Worm (Caenorhabditis elegans) whole organism, L1 larva: ENCODE data around the gene F52G3.7.

ENCODE experiments used
- C04F5.9 ChIP-seq: sonication (generic microtip); optimal IDR thresholded peaks from 2 replicates; lab custom pipeline; 2016; ENCODE audit warnings: missing genetic modification characterization, missing compliant biosample characterization
- C16A3.4 ChIP-seq: fragments of 150-350 bp; optimal IDR thresholded peaks from 2 replicates; lab custom pipeline; 2014; ENCODE audit warnings: missing biosample characterization, missing genetic modification characterization
- F16B12.6 ChIP-seq: fragments of 150-350 bp; optimal IDR thresholded peaks from 2 replicates; lab custom pipeline; 2014; ENCODE audit warnings: missing biosample characterization, missing genetic modification characterization
- Y116A8C.19 ChIP-seq: sonication (generic microtip); optimal IDR thresholded peaks from 2 replicates; lab custom pipeline; 2016; ENCODE audit warnings: missing compliant biosample characterization, missing genetic modification characterization, borderline replicate concordance
- aha-1 ChIP-seq: fragments of 150-350 bp; optimal IDR thresholded peaks from 2 replicates; lab custom pipeline; 2014; ENCODE audit warnings: missing biosample characterization, missing genetic modification characterization
- aly-2 ChIP-seq: fragments of 150-350 bp; optimal IDR thresholded peaks from 2 replicates; lab custom pipeline; 2014; ENCODE audit warnings: missing biosample characterization, missing genetic modification characterization
- blmp-1 ChIP-seq: fragments of 150-350 bp; optimal IDR thresholded peaks from 2 replicates; lab custom pipeline; 2014; ENCODE audit warnings: missing biosample characterization, missing genetic modification characterization
- ceh-8 ChIP-seq: fragments of 200-800 bp; sonication (Bioruptor generic); optimal IDR thresholded peaks from 2 replicates; lab custom pipeline; 2018; ENCODE audit warnings: mild to moderate bottlenecking, missing genetic modification characterization, moderate library complexity, missing compliant biosample characterization
- ceh-82 ChIP-seq, 3 experiments: fragments of 150-350 bp in 1 of 3; sonication (generic microtip) in 2 of 3; optimal IDR thresholded peaks; 2 replicates each; lab custom pipeline; 2014 to 2017; ENCODE audit warnings: missing biosample characterization in 3 of 3, missing genetic modification characterization in 3 of 3
- dpl-1 ChIP-seq, 3 experiments: fragments of 150-350 bp in 2 of 3; sonication (generic microtip) in 1 of 3; optimal IDR thresholded peaks; 2 replicates each; lab custom pipeline; 2014 to 2017; ENCODE audit warnings: missing biosample characterization in 3 of 3, missing genetic modification characterization in 3 of 3, missing genetic modification reagents in 3 of 3
- dsc-1 ChIP-seq: sonication (generic microtip); optimal IDR thresholded peaks from 2 replicates; lab custom pipeline; 2016; ENCODE audit warnings: mild to moderate bottlenecking, missing genetic modification characterization, missing compliant biosample characterization
- efl-1 ChIP-seq, 4 experiments: fragments of 150-350 bp; optimal IDR thresholded peaks in 3 of 4; peaks in 1 of 4; 1 replicate in 1 of 4; 2 replicates in 3 of 4; lab custom pipeline; 2014; ENCODE audit warnings: missing biosample characterization in 2 of 4, missing genetic modification characterization in 2 of 4, missing genetic modification reagents in 2 of 4
- egl-13 ChIP-seq: sonication (generic microtip); optimal IDR thresholded peaks from 2 replicates; lab custom pipeline; 2016; ENCODE audit warnings: missing genotype, missing genetic modification reagents, missing genetic modification characterization, missing compliant biosample characterization
- elt-3 ChIP-seq, 6 experiments: fragments of 150-350 bp in 1 of 6; sonication (generic microtip); optimal IDR thresholded peaks; 2 replicates each; lab custom pipeline; 2017 to 2018; ENCODE audit warnings: missing biosample characterization in 6 of 6, missing genetic modification characterization in 6 of 6, inconsistent platforms in 1 of 6
- fkh-10 ChIP-seq: sonication (generic microtip); optimal IDR thresholded peaks from 2 replicates; lab custom pipeline; 2017; ENCODE audit warnings: missing biosample characterization, missing genetic modification reagents, missing genetic modification characterization
- fkh-4 ChIP-seq: sonication (generic microtip); optimal IDR thresholded peaks from 2 replicates; lab custom pipeline; 2016; ENCODE audit warnings: missing compliant biosample characterization, missing genetic modification characterization, borderline replicate concordance
- fos-1 ChIP-seq: fragments of 150-350 bp; optimal IDR thresholded peaks from 2 replicates; lab custom pipeline; 2014; ENCODE audit warnings: missing biosample characterization, missing genetic modification characterization
- grh-1 ChIP-seq: fragments of 200-800 bp; sonication (Bioruptor generic); IDR thresholded peaks from 2 replicates; pipeline ENCODE4 v1.3.6; 2022; ENCODE audit warnings: missing genetic modification reagents, missing genetic modification characterization, missing compliant biosample characterization
- hlh-17 ChIP-seq: fragments of 200-800 bp; sonication (Bioruptor generic); optimal IDR thresholded peaks from 2 replicates; lab custom pipeline; 2018; ENCODE audit warnings: missing genetic modification characterization, mild to moderate bottlenecking, missing compliant biosample characterization, moderate library complexity, borderline replicate concordance
- hlh-4 ChIP-seq: sonication (generic microtip); optimal IDR thresholded peaks from 2 replicates; lab custom pipeline; 2016; ENCODE audit warnings: mild to moderate bottlenecking, missing genetic modification characterization, missing compliant biosample characterization
- isw-1 ChIP-seq: fragments of 200-800 bp; sonication (Bioruptor generic); IDR thresholded peaks from 2 replicates; pipeline ENCODE4 v1.3.6; 2022; ENCODE audit warnings: missing genetic modification characterization, missing compliant biosample characterization
- lin-13 ChIP-seq: fragments of 150-350 bp; optimal IDR thresholded peaks from 2 replicates; lab custom pipeline; 2014; ENCODE audit warnings: missing biosample characterization, missing genetic modification reagents, missing genetic modification characterization
- lin-15B ChIP-seq: fragments of 150-350 bp; sonication (generic microtip); optimal IDR thresholded peaks from 3 replicates; lab custom pipeline; 2014; ENCODE audit warnings: missing biosample characterization, missing genetic modification characterization
- lin-35 ChIP-seq, 2 experiments: fragments of 150-350 bp; optimal IDR thresholded peaks; 2 replicates each; lab custom pipeline; 2014; ENCODE audit warnings: missing biosample characterization in 2 of 2, missing genetic modification characterization in 2 of 2, missing genetic modification reagents in 2 of 2
- lin-39 ChIP-seq: fragments of 150-350 bp; optimal IDR thresholded peaks from 2 replicates; lab custom pipeline; 2014; ENCODE audit warnings: missing biosample characterization, missing genetic modification reagents, missing genetic modification characterization
- lir-3 ChIP-seq: sonication (generic microtip); optimal IDR thresholded peaks from 2 replicates; lab custom pipeline; 2016; ENCODE audit warnings: mild to moderate bottlenecking, missing genetic modification characterization, moderate library complexity, missing compliant biosample characterization; ENCODE audit not compliant: poor library complexity
- mab-9 ChIP-seq: fragments of 200-800 bp; sonication (Bioruptor generic); IDR thresholded peaks from 2 replicates; pipeline ENCODE4 v1.3.6; 2022; ENCODE audit warnings: missing genetic modification reagents, missing genetic modification characterization, missing compliant biosample characterization
- nhr-20 ChIP-seq: sonication (generic microtip); optimal IDR thresholded peaks from 2 replicates; lab custom pipeline; 2016; ENCODE audit warnings: mild to moderate bottlenecking, missing genetic modification characterization, missing compliant biosample characterization
- nhr-47 ChIP-seq: sonication (generic microtip); optimal IDR thresholded peaks from 2 replicates; lab custom pipeline; 2016; ENCODE audit warnings: mild to moderate bottlenecking, missing genetic modification characterization, moderate library complexity, missing compliant biosample characterization
- nhr-76 ChIP-seq: sonication (generic microtip); optimal IDR thresholded peaks from 2 replicates; lab custom pipeline; 2017; ENCODE audit warnings: missing biosample characterization, missing genetic modification characterization
- nhr-77 ChIP-seq: fragments of 150-350 bp; optimal IDR thresholded peaks from 2 replicates; lab custom pipeline; 2014; ENCODE audit warnings: missing biosample characterization, missing genetic modification characterization
- nhr-85 ChIP-seq: sonication (generic microtip); peaks from one replicate; lab custom pipeline; 2016; ENCODE audit warnings: missing genetic modification characterization, inconsistent platforms, missing compliant biosample characterization
- pag-3 ChIP-seq: sonication (generic microtip); optimal IDR thresholded peaks from 2 replicates; lab custom pipeline; 2017; ENCODE audit warnings: missing genetic modification characterization, mild to moderate bottlenecking, missing compliant biosample characterization, antibody characterized with exemption, borderline replicate concordance; ENCODE audit not compliant: insufficient read depth
- pax-3 ChIP-seq: fragments of 200-800 bp; sonication (Bioruptor generic); optimal IDR thresholded peaks from 2 replicates; lab custom pipeline; 2018; ENCODE audit warnings: mild to moderate bottlenecking, missing genetic modification characterization, moderate library complexity, missing compliant biosample characterization
- pqm-1 ChIP-seq: sonication (generic microtip); optimal IDR thresholded peaks from 3 replicates; lab custom pipeline; 2017; ENCODE audit warnings: missing biosample characterization, missing genetic modification characterization
- rnt-1 ChIP-seq: sonication (generic microtip); optimal IDR thresholded peaks from 2 replicates; lab custom pipeline; 2016; ENCODE audit warnings: mild to moderate bottlenecking, missing genetic modification characterization, moderate library complexity, missing compliant biosample characterization
- sox-4 ChIP-seq: sonication (generic microtip); optimal IDR thresholded peaks from 2 replicates; lab custom pipeline; 2016; ENCODE audit warnings: missing genetic modification characterization, missing compliant biosample characterization
- sup-37 ChIP-seq: fragments of 200-800 bp; sonication (Bioruptor generic); optimal IDR thresholded peaks from 2 replicates; lab custom pipeline; 2018; ENCODE audit warnings: mild to moderate bottlenecking, missing genetic modification characterization, missing compliant biosample characterization
- tlp-1 ChIP-seq: fragments of 150-350 bp; optimal IDR thresholded peaks from 2 replicates; lab custom pipeline; 2014; ENCODE audit warnings: missing biosample characterization, missing genetic modification characterization
- unc-130 ChIP-seq: fragments of 150-350 bp; optimal IDR thresholded peaks from 2 replicates; lab custom pipeline; 2017; ENCODE audit warnings: missing biosample characterization, missing genetic modification characterization, inconsistent platforms
- unc-62 ChIP-seq: fragments of 150-350 bp; optimal IDR thresholded peaks from 2 replicates; lab custom pipeline; 2014; ENCODE audit warnings: missing biosample characterization, missing genetic modification reagents, missing genetic modification characterization
- unc-98 ChIP-seq: fragments of 200-800 bp; sonication (Bioruptor generic); IDR thresholded peaks from 2 replicates; pipeline ENCODE4 v1.3.6; 2022; ENCODE audit warnings: missing genetic modification characterization, missing compliant biosample characterization
- vab-15 ChIP-seq: sonication (generic microtip); optimal IDR thresholded peaks from 2 replicates; lab custom pipeline; 2017; ENCODE audit warnings: missing genotype, mild to moderate bottlenecking, missing genetic modification characterization, missing compliant biosample characterization
- zag-1 ChIP-seq: fragments of 150-350 bp; optimal IDR thresholded peaks from 2 replicates; lab custom pipeline; 2014; ENCODE audit warnings: missing biosample characterization, missing genetic modification characterization
- zip-4 ChIP-seq: fragments of 200-800 bp; sonication (Bioruptor generic); optimal IDR thresholded peaks from 2 replicates; lab custom pipeline; 2018; ENCODE audit warnings: mild to moderate bottlenecking, missing genetic modification characterization, moderate library complexity, missing compliant biosample characterization
- ztf-4 ChIP-seq: fragments of 150-350 bp; optimal IDR thresholded peaks from 2 replicates; lab custom pipeline; 2014; ENCODE audit warnings: missing biosample characterization, missing genetic modification characterization

Gene F52G3.7

ce11 chrX:16993524-16993923, 29.8 kb downstream of the F52G3.7 start (continued):
- no peak for TF ChIP-seq lir-3 (tag; lab: Kevin White, UChicago)
- no peak for TF ChIP-seq fos-1 (tag; lab: Kevin White, UChicago)
- no peak for TF ChIP-seq C16A3.4 (tag; lab: Kevin White, UChicago)

- TF ChIP-seq nhr-47, result no peak
- TF ChIP-seq zip-4, result no peak
- TF ChIP-seq hlh-17 (GFP tag; lab: Kevin White, UChicago), result no peak
- TF ChIP-seq lin-15B (tag; lab: Kevin White, UChicago), result no peak
- TF ChIP-seq rnt-1 (tag; lab: Kevin White, UChicago), result no peak
- TF ChIP-seq lin-39 (tag; lab: Kevin White, UChicago), result no peak
- no peak for TF ChIP-seq pag-3 (tag; lab: Kevin White, UChicago)
- no peak for TF ChIP-seq ceh-82 (tag; optimal IDR thresholded peaks at IDR 0.05; lab: Kevin White, UChicago)
- TF ChIP-seq unc-98 (GFP tag; lab: Robert Waterston, UW), result no peak
- no peak for TF ChIP-seq isw-1
- TF ChIP-seq pqm-1 (tag; lab: Kevin White, UChicago), result no peak
- TF ChIP-seq aly-2 (tag; lab: Kevin White, UChicago), result no peak
- no peak for TF ChIP-seq lir-3 (tag; lab: Kevin White, UChicago)
- TF ChIP-seq, all 84 proteins: peak for 0
These were observed 30.7 kb downstream of the F52G3.7 start for ce11 chrX:16994417-16994816.

- no peak for TF ChIP-seq tlp-1 (tag; lab: Kevin White, UChicago)
- TF ChIP-seq ztf-4 (tag; lab: Kevin White, UChicago), result no peak
- TF ChIP-seq vab-15 (tag; lab: Kevin White, UChicago), result no peak
- peak; percentile 75 for TF ChIP-seq fkh-4 (tag; lab: Kevin White, UChicago)
- TF ChIP-seq egl-13 (tag; lab: Kevin White, UChicago), result no peak
- TF ChIP-seq lin-35 (GFP tag; optimal IDR thresholded peaks at IDR 0.05; lab: Kevin White, UChicago), result no peak
- no peak for TF ChIP-seq hlh-4
- TF ChIP-seq sup-37 (GFP tag; lab: Kevin White, UChicago), result no peak
- no peak for TF ChIP-seq aly-2 (tag; lab: Kevin White, UChicago)
- no peak for TF ChIP-seq aha-1 (tag; lab: Kevin White, UChicago)
- TF ChIP-seq nhr-85 (tag; lab: Kevin White, UChicago), result peak; percentile 62
- no peak for TF ChIP-seq lin-13 (GFP tag; lab: Kevin White, UChicago)
- TF ChIP-seq pax-3 (tag; lab: Kevin White, UChicago), result no peak
- no peak for TF ChIP-seq nhr-77 (tag; lab: Kevin White, UChicago)
- TF ChIP-seq blmp-1 (tag; lab: Kevin White, UChicago), result peak; percentile 89
- no peak for TF ChIP-seq F16B12.6 (tag; lab: Kevin White, UChicago)
- peak in 1 of 6 experiments; percentile 19 for TF ChIP-seq elt-3 (tag; optimal IDR thresholded peaks at IDR 0.05; lab: Kevin White, UChicago)
- no peak for TF ChIP-seq unc-62
- peak; percentile 84 for TF ChIP-seq dsc-1
- no peak for TF ChIP-seq C04F5.9 (tag; lab: Kevin White, UChicago)
- no peak for TF ChIP-seq efl-1 (optimal IDR thresholded peaks at IDR 0.05; lab: Kevin White, UChicago)
- TF ChIP-seq efl-1 (GFP tag; optimal IDR thresholded peaks at IDR 0.05 in 1 of 2; lab: Kevin White, UChicago), result peak in 1 of 2 experiments; percentile 92
- TF ChIP-seq rnt-1 (tag; lab: Kevin White, UChicago), result no peak
- TF ChIP-seq grh-1 (GFP tag; lab: Robert Waterston, UW), result no peak
- no peak for TF ChIP-seq lir-3 (tag; lab: Kevin White, UChicago)
- TF ChIP-seq zag-1 (tag; lab: Kevin White, UChicago), result no peak
- peak; percentile 14 for TF ChIP-seq pag-3 (tag; lab: Kevin White, UChicago)
- no peak for TF ChIP-seq sox-4 (tag; lab: Kevin White, UChicago)
- no peak for TF ChIP-seq Y116A8C.19 (tag; lab: Kevin White, UChicago)
- no peak for TF ChIP-seq nhr-20 (tag; lab: Kevin White, UChicago)
- TF ChIP-seq unc-130 (tag; lab: Kevin White, UChicago), result no peak
- TF ChIP-seq zip-4, result no peak
- TF ChIP-seq isw-1, result no peak
- no peak for TF ChIP-seq ceh-8
- no peak for TF ChIP-seq nhr-76 (tag; lab: Kevin White, UChicago)
- no peak for TF ChIP-seq dpl-1 (GFP tag; optimal IDR thresholded peaks at IDR 0.05; lab: Kevin White, UChicago)
- TF ChIP-seq mab-9 (GFP tag; lab: Robert Waterston, UW), result no peak
- TF ChIP-seq fkh-10 (GFP tag; lab: Kevin White, UChicago), result no peak
These were observed 31.6 kb downstream of the F52G3.7 start for ce11 chrX:16995149-16995885.
